Worm (Caenorhabditis elegans): ENCODE data around the gene sec-10.

The sec-10 gene

DNA sequence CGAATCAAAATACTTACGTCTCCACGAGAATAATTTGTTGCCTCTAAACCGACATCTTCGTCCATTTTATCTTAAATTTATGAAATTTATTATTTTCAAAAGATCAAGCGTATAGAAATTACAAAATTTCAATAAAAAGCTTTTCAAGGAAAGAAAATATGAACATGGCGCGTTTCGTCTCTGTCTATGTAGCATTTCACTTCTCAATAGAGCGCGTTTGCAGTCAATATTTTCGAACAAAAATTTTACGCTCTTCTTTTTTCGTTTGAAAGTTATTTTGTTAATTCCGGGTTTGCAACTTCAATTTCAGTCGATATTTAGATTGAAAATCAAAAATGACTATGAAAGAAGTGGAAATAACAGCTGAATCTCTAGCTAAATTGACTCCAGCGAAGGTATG is 8.1 kb downstream of the sec-10 start, which contains the start of the genes hcf-1 and swd-2.2:
Gene hcf-1 (minus strand): TSS at position 70 of the 400 bp plus-strand sequence.
Gene swd-2.2 (plus strand): TSS at position 206 of the 400 bp plus-strand sequence.
- TF ChIP-seq lin-54 (GFP tag; optimal IDR thresholded peaks at IDR 0.05) (no peak), ceh-27 (GFP tag; optimal IDR thresholded peaks at IDR 0.05) (no peak), chd-7 (tag; optimal IDR thresholded peaks at IDR 0.05) (no peak), B0261.1 (tag; optimal IDR thresholded peaks at IDR 0.05) (no peak), him-1 (tag; optimal IDR thresholded peaks at IDR 0.05) (no peak), nhr-90 (tag; optimal IDR thresholded peaks at IDR 0.05) (no peak), hlh-12 (tag; optimal IDR thresholded peaks at IDR 0.05) (no peak), attf-5 (GFP tag; optimal IDR thresholded peaks at IDR 0.05) (peak; percentile 8), ztf-6 (GFP tag; IDR thresholded peaks at IDR 0.05) (no peak), B0035.1 (tag; optimal IDR thresholded peaks at IDR 0.05) (no peak), lag-1 (GFP tag; IDR thresholded peaks at IDR 0.05) (no peak), F23B12.7 (tag; optimal IDR thresholded peaks at IDR 0.05; ENCODE audit: insufficient read depth) (peak; percentile 33), mel-28 (tag; optimal IDR thresholded peaks at IDR 0.05; ENCODE audit: borderline replicate concordance) (no peak), let-607 (tag; optimal IDR thresholded peaks at IDR 0.05) (no peak), hmg-1.2 (GFP tag; IDR thresholded peaks at IDR 0.05) (0 out of 2 replicates have a peak, but pooled peaks have one; percentile 5), die-1 (tag; optimal IDR thresholded peaks at IDR 0.05) (no peak), lir-1 (GFP tag; conservative IDR thresholded peaks at IDR 0.05) (no peak), lin-35 (GFP tag; optimal IDR thresholded peaks at IDR 0.05) (no peak), somi-1 (GFP tag; optimal IDR thresholded peaks at IDR 0.05) (no peak), K12H6.12 (tag; optimal IDR thresholded peaks at IDR 0.05) (no peak), ztf-18 (tag; optimal IDR thresholded peaks at IDR 0.05) (no peak), efl-1 (GFP tag; optimal IDR thresholded peaks at IDR 0.05) (peak; percentile 56), pbrm-1 (GFP tag; IDR thresholded peaks at IDR 0.05) (no peak), ama-1 (optimal IDR thresholded peaks at IDR 0.05) (no peak), ama-1 (GFP tag; optimal IDR thresholded peaks at IDR 0.05) (no peak), ceh-79 (tag; optimal IDR thresholded peaks at IDR 0.05) (no peak), athp-1 (tag; optimal IDR thresholded peaks at IDR 0.05) (no peak), attf-3 (GFP tag; conservative IDR thresholded peaks at IDR 0.05) (no peak), sdz-38 (tag; optimal IDR thresholded peaks at IDR 0.05) (no peak), mcd-1 (GFP tag; IDR thresholded peaks at IDR 0.05) (peak; percentile 80), lsl-1 (GFP tag; optimal IDR thresholded peaks at IDR 0.05) (peak; percentile 42), ceh-40 (GFP tag; IDR thresholded peaks at IDR 0.05) (no peak), madf-8 (GFP tag; conservative IDR thresholded peaks at IDR 0.05) (no peak), ceh-91 (GFP tag; IDR thresholded peaks at IDR 0.05) (no peak), rcor-1 (GFP tag; IDR thresholded peaks at IDR 0.05) (no peak), pha-4 (tag; optimal IDR thresholded peaks at IDR 0.05) (no peak), F37B4.10 (GFP tag; IDR thresholded peaks at IDR 0.05) (no peak), ztf-3 (GFP tag; optimal IDR thresholded peaks at IDR 0.05) (no peak), unc-130 (GFP tag; optimal IDR thresholded peaks at IDR 0.05) (no peak), tbp1 (GFP tag; optimal IDR thresholded peaks at IDR 0.05) (no peak), ztf-22 (GFP tag; optimal IDR thresholded peaks at IDR 0.05) (no peak), snpc-3.4 (tag; optimal IDR thresholded peaks at IDR 0.05) (no peak), D2030.7 (GFP tag; IDR thresholded peaks at IDR 0.05) (no peak), ceh-100 (GFP tag; IDR thresholded peaks at IDR 0.05) (no peak), F33H1.4 (GFP tag; IDR thresholded peaks at IDR 0.05) (no peak), hlh-26 (GFP tag; conservative IDR thresholded peaks at IDR 0.05) (no peak), rpc-1 (optimal IDR thresholded peaks at IDR 0.05) (no peak), rpc-1 (tag; optimal IDR thresholded peaks at IDR 0.05) (no peak), nhr-179 (tag; optimal IDR thresholded peaks at IDR 0.05) (no peak), Y67H2A.10 (GFP tag; conservative IDR thresholded peaks at IDR 0.05) (no peak), ztf-26 (tag; optimal IDR thresholded peaks at IDR 0.05) (no peak)

Data from whole organism, young adult.